Worm (Caenorhabditis elegans): Measurements from ENCODE around the gene C17G10.10.

The C17G10.10 gene

ce11 chrII:5561392-5561791, 37.8 kb downstream of the C17G10.10 start, which contains the start of gene C17C3.3:
C17C3.3 (plus strand) TSS chrII:5561737.
- peak; percentile 88 for TF ChIP-seq elt-2 (tag; optimal IDR thresholded peaks at IDR 0.05)
- TF ChIP-seq sdc-2 (tag; optimal IDR thresholded peaks at IDR 0.05) = no peak

- TF ChIP-seq pha-2 (tag; optimal IDR thresholded peaks at IDR 0.05) (no peak), hlh-15 (tag; optimal IDR thresholded peaks at IDR 0.05) (no peak), elt-2 (tag; optimal IDR thresholded peaks at IDR 0.05) (peak; percentile 31)
These were observed 42.0 kb downstream of the C17G10.10 start for ce11 chrII:5557134-5557533.

ce11 chrII:5556431-5556830, 42.7 kb downstream of the C17G10.10 start, which contains the start of gene ins-11:
ins-11 (plus strand) TSS chrII:5556731.
- TF ChIP-seq ama-1 (optimal IDR thresholded peaks at IDR 0.05) (no peak), nhr-11 (tag; optimal IDR thresholded peaks at IDR 0.05) (no peak), madf-2 (tag; optimal IDR thresholded peaks at IDR 0.05) (no peak), ahr-1 (tag; optimal IDR thresholded peaks at IDR 0.05) (no peak), nfya-1 (tag; optimal IDR thresholded peaks at IDR 0.05) (no peak), ceh-19 (GFP tag; optimal IDR thresholded peaks at IDR 0.05) (no peak)

ce11 chrII:5555522-5555921, 43.7 kb downstream of the C17G10.10 start:
- no peak for TF ChIP-seq hlh-15 (tag; optimal IDR thresholded peaks at IDR 0.05)
- TF ChIP-seq rnt-1 (tag; optimal IDR thresholded peaks at IDR 0.05) = no peak
- TF ChIP-seq ztf-16 (tag; optimal IDR thresholded peaks at IDR 0.05) = no peak
- TF ChIP-seq hlh-8 (tag; optimal IDR thresholded peaks at IDR 0.05) = no peak
- no peak for TF ChIP-seq ceh-48 (tag; optimal IDR thresholded peaks at IDR 0.05)
- TF ChIP-seq pax-1 (tag; optimal IDR thresholded peaks at IDR 0.05) = no peak
- no peak for TF ChIP-seq hlh-30 (tag; optimal IDR thresholded peaks at IDR 0.05; ENCODE audit: insufficient read depth)
- no peak for TF ChIP-seq F13H6.1 (tag; optimal IDR thresholded peaks at IDR 0.05)
- no peak for TF ChIP-seq gmeb-2 (tag; optimal IDR thresholded peaks at IDR 0.05)
- no peak for TF ChIP-seq pha-4 (tag; optimal IDR thresholded peaks at IDR 0.05)
- no peak for TF ChIP-seq K09A11.1 (tag; optimal IDR thresholded peaks at IDR 0.05; ENCODE audit: insufficient read depth)
- no peak for TF ChIP-seq T23F11.4 (GFP tag; optimal IDR thresholded peaks at IDR 0.05)
- TF ChIP-seq K02D7.2 (tag; optimal IDR thresholded peaks at IDR 0.05) = no peak
- TF ChIP-seq nhr-11 (tag; optimal IDR thresholded peaks at IDR 0.05) = no peak
- no peak for TF ChIP-seq ceh-30 (tag; optimal IDR thresholded peaks at IDR 0.05)

ce11 chrII:5554788-5555187, 44.4 kb downstream of the C17G10.10 start:
- TF ChIP-seq pax-1 (tag; optimal IDR thresholded peaks at IDR 0.05) = no peak
- TF ChIP-seq ttx-3 (tag; optimal IDR thresholded peaks at IDR 0.05) = no peak
- no peak for TF ChIP-seq npax-4 (tag; optimal IDR thresholded peaks at IDR 0.05)
- no peak for TF ChIP-seq fkh-10 (GFP tag; optimal IDR thresholded peaks at IDR 0.05)
- no peak for TF ChIP-seq ceh-14 (tag; optimal IDR thresholded peaks at IDR 0.05)
- no peak for TF ChIP-seq rnt-1 (tag; optimal IDR thresholded peaks at IDR 0.05)
- no peak for TF ChIP-seq mec-3 (tag; optimal IDR thresholded peaks at IDR 0.05; ENCODE audit: borderline replicate concordance)
- TF ChIP-seq ceh-34 (tag; optimal IDR thresholded peaks at IDR 0.05) = no peak

ce11 chrII:5554317-5554716, 44.9 kb downstream of the C17G10.10 start, which contains the start of gene ins-12:
ins-12 (plus strand) TSS chrII:5554617.
- no peak for TF ChIP-seq ceh-45 (GFP tag; IDR thresholded peaks at IDR 0.05)
- no peak for TF ChIP-seq elt-4 (tag; optimal IDR thresholded peaks at IDR 0.05)
- TF ChIP-seq ztf-16 (tag; optimal IDR thresholded peaks at IDR 0.05) = no peak
- TF ChIP-seq odd-2 (tag; optimal IDR thresholded peaks at IDR 0.05) = no peak

- TF ChIP-seq gmeb-2 (tag; optimal IDR thresholded peaks at IDR 0.05) (no peak), pag-3 (tag; optimal IDR thresholded peaks at IDR 0.05; ENCODE audit: borderline replicate concordance) (no peak), K09A11.1 (tag; optimal IDR thresholded peaks at IDR 0.05; ENCODE audit: insufficient read depth) (no peak), C38D4.7 (GFP tag; optimal IDR thresholded peaks at IDR 0.05) (no peak), rnt-1 (tag; optimal IDR thresholded peaks at IDR 0.05) (no peak), ztf-16 (tag; optimal IDR thresholded peaks at IDR 0.05) (no peak), nfya-1 (tag; optimal IDR thresholded peaks at IDR 0.05) (no peak), tbx-2 (tag; optimal IDR thresholded peaks at IDR 0.05) (no peak), sox-2 (GFP tag; IDR thresholded peaks at IDR 0.05) (no peak), ceh-48 (tag; optimal IDR thresholded peaks at IDR 0.05) (no peak)
These were observed 45.6 kb downstream of the C17G10.10 start for ce11 chrII:5553531-5553930.
